Fruit fly (Drosophila melanogaster): ENCODE measurements around the gene CG33922.

Gene CG33922

dm6 chr2L:1344071-1344470 lies at the start of gene CG33922, which contains the start of gene Cdlc2:
CG33922 (minus strand) TSS chr2L:1344171.
Cdlc2 (plus strand) TSS chr2L:1344400.
- no peak for TF ChIP-seq CG8301 (tag; optimal IDR thresholded peaks at IDR 0.05)
- no peak for TF ChIP-seq CG8159 (tag; optimal IDR thresholded peaks at IDR 0.05)
- no peak for TF ChIP-seq CG14655 (GFP tag; optimal IDR thresholded peaks at IDR 0.05)
- TF ChIP-seq CG4496 (GFP tag; IDR thresholded peaks at IDR 0.05), result no peak
- TF ChIP-seq Snoo (tag; optimal IDR thresholded peaks at IDR 0.05), result no peak
- TF ChIP-seq CG13204 (GFP tag; optimal IDR thresholded peaks at IDR 0.05), result no peak
- TF ChIP-seq CG15710 (tag; optimal IDR thresholded peaks at IDR 0.05), result no peak
- no peak for TF ChIP-seq rn (GFP tag; IDR thresholded peaks at IDR 0.05)
- TF ChIP-seq CG10348 (GFP tag; IDR thresholded peaks at IDR 0.05), result no peak
- TF ChIP-seq Ets98B (GFP tag; IDR thresholded peaks at IDR 0.05), result no peak
- TF ChIP-seq D1 (tag; optimal IDR thresholded peaks at IDR 0.05), result no peak
- no peak for TF ChIP-seq CG9948 (tag; optimal IDR thresholded peaks at IDR 0.05)
- no peak for TF ChIP-seq CG32121 (GFP tag; IDR thresholded peaks at IDR 0.05)
- TF ChIP-seq CG12605 (GFP tag; IDR thresholded peaks at IDR 0.05), result no peak
- no peak for TF ChIP-seq fd96Ca (GFP tag; IDR thresholded peaks at IDR 0.05)
- TF ChIP-seq gl (tag; optimal IDR thresholded peaks at IDR 0.05), result no peak
- no peak for TF ChIP-seq Pif1A (GFP tag; optimal IDR thresholded peaks at IDR 0.05)

DNA sequence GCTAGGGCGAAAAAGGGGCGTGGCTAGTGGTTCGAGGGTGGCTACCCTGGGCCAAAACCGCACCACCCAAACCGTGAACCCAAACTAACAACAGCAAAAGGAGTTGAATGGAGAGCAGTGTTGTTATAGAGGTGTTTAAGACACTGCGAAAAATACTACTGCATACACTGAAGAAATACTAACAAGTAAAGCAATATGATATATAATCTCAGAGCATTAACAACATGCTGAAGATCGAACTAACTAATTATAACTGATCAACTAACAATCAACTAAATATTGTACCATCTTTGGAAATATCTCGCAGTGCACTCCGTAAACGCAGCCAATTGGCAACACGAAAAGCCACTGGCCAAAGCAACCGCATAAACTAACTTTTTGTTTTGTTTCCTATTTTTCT lies 49.6 kb upstream of the CG33922 start:
- TF ChIP-seq CG32121 (GFP tag; IDR thresholded peaks at IDR 0.05), result no peak
- TF ChIP-seq CG9948 (tag; optimal IDR thresholded peaks at IDR 0.05), result no peak
- TF ChIP-seq Pif1A (GFP tag; optimal IDR thresholded peaks at IDR 0.05), result peak; percentile 7
- peak; percentile 53; the same call in 1 of the 3 replicates for TF ChIP-seq CG4496 (GFP tag; IDR thresholded peaks at IDR 0.05)
- peak; percentile 12 for TF ChIP-seq CG8301 (tag; optimal IDR thresholded peaks at IDR 0.05)
- TF ChIP-seq Pif1B (GFP tag; optimal IDR thresholded peaks at IDR 0.05), result no peak
- no peak for TF ChIP-seq gl (tag; optimal IDR thresholded peaks at IDR 0.05)
- TF ChIP-seq CG14655 (GFP tag; optimal IDR thresholded peaks at IDR 0.05), result peak; percentile 23
- TF ChIP-seq CG15710 (tag; optimal IDR thresholded peaks at IDR 0.05), result no peak
- no peak for TF ChIP-seq Snoo (tag; optimal IDR thresholded peaks at IDR 0.05)
- TF ChIP-seq CG12605 (GFP tag; IDR thresholded peaks at IDR 0.05), result no peak
- no peak for TF ChIP-seq CG13204 (GFP tag; optimal IDR thresholded peaks at IDR 0.05)
- 0 out of 3 replicates have a peak, but pooled peaks have one; percentile 46 for TF ChIP-seq fd96Ca (GFP tag; IDR thresholded peaks at IDR 0.05)
- peak; percentile 31; the same call in 1 of the 2 replicates for TF ChIP-seq Ets98B (GFP tag; IDR thresholded peaks at IDR 0.05)
- TF ChIP-seq CG17806 (tag; optimal IDR thresholded peaks at IDR 0.05), result peak; percentile 12

- TF ChIP-seq CG14655 (GFP tag; optimal IDR thresholded peaks at IDR 0.05), result no peak
- no peak for TF ChIP-seq CG34367 (tag; optimal IDR thresholded peaks at IDR 0.05)
- no peak for TF ChIP-seq Pif1A (GFP tag; optimal IDR thresholded peaks at IDR 0.05)
- TF ChIP-seq D1 (tag; optimal IDR thresholded peaks at IDR 0.05), result no peak
- TF ChIP-seq CG8301 (tag; optimal IDR thresholded peaks at IDR 0.05), result no peak
- TF ChIP-seq Ets98B (GFP tag; IDR thresholded peaks at IDR 0.05), result no peak
- no peak for TF ChIP-seq fd96Ca (GFP tag; IDR thresholded peaks at IDR 0.05)
- no peak for TF ChIP-seq CG12605 (GFP tag; IDR thresholded peaks at IDR 0.05)
- no peak for TF ChIP-seq Pif1B (GFP tag; optimal IDR thresholded peaks at IDR 0.05)
- TF ChIP-seq Snoo (tag; optimal IDR thresholded peaks at IDR 0.05), result no peak
Observed at dm6 chr2L:1390271-1390670, 46.3 kb upstream of the CG33922 start.

DNA sequence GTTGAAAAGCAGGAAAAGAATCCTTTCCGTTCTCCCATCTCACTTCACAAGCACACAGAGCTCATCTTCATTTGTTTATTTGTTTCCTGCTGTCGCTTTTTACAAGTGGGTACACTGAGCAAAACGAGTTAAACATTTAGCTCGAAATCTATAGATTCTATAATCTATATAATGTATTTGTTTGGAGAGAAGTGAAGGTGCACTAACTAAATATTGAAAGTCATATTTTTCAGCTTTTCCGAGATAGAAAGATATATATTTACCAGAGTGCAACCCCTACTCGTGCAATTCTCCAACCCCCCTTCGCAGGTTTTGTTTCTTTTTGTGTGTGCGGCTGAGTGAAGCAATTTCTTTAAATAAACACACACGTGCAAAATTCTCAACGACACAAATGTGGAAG lies 43.8 kb upstream of the CG33922 start:
- TF ChIP-seq Ets98B (GFP tag; IDR thresholded peaks at IDR 0.05) (0 out of 2 replicates have a peak, but pooled peaks have one; percentile 17), Snoo (tag; optimal IDR thresholded peaks at IDR 0.05) (no peak), EcR (GFP tag; optimal IDR thresholded peaks at IDR 0.05) (no peak), CG12605 (GFP tag; IDR thresholded peaks at IDR 0.05) (0 out of 2 replicates have a peak, but pooled peaks have one; percentile 27), CG9948 (tag; optimal IDR thresholded peaks at IDR 0.05) (peak; percentile 55), CG17806 (tag; optimal IDR thresholded peaks at IDR 0.05) (peak; percentile 46), CG13204 (GFP tag; optimal IDR thresholded peaks at IDR 0.05) (no peak), Pif1B (GFP tag; optimal IDR thresholded peaks at IDR 0.05) (peak; percentile 47), CG10348 (GFP tag; IDR thresholded peaks at IDR 0.05) (no peak), fd96Ca (GFP tag; IDR thresholded peaks at IDR 0.05) (peak; percentile 57; the same call in 1 of the 3 replicates), CG4496 (GFP tag; IDR thresholded peaks at IDR 0.05) (0 out of 3 replicates have a peak, but pooled peaks have one; percentile 28), CG8301 (tag; optimal IDR thresholded peaks at IDR 0.05) (peak; percentile 63), CG15710 (tag; optimal IDR thresholded peaks at IDR 0.05) (peak; percentile 56), CG14655 (GFP tag; optimal IDR thresholded peaks at IDR 0.05) (peak; percentile 72), CG32121 (GFP tag; IDR thresholded peaks at IDR 0.05) (0 out of 2 replicates have a peak, but pooled peaks have one; percentile 17), gl (tag; optimal IDR thresholded peaks at IDR 0.05) (peak; percentile 16), CG34367 (tag; optimal IDR thresholded peaks at IDR 0.05) (peak; percentile 41), D1 (tag; optimal IDR thresholded peaks at IDR 0.05) (no peak), Pif1A (GFP tag; optimal IDR thresholded peaks at IDR 0.05) (peak; percentile 63), CG8159 (tag; optimal IDR thresholded peaks at IDR 0.05) (peak; percentile 56)

DNA sequence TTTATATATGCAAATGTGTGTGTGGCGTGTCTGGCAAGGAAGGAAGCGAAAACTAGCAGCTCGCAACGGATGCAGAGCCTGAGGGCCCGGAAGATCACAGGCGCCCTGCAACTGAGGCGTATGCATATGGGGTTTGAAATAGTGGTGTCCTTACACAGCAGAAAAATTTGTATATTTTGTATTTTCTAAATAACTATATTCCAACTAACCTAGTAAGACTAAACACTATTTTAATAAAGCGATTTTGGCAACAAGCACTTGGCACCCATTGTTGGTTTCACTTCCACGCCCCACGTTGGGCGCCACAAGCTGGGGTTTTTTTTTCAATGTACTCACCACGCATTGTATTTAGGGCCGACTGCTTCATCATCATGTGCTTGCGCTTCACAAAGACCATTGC lies 42.5 kb upstream of the CG33922 start:
- no peak for TF ChIP-seq CG9948 (tag; optimal IDR thresholded peaks at IDR 0.05)
- TF ChIP-seq Snoo (tag; optimal IDR thresholded peaks at IDR 0.05), result no peak
- no peak for TF ChIP-seq Pif1A (GFP tag; optimal IDR thresholded peaks at IDR 0.05)
- TF ChIP-seq Pif1B (GFP tag; optimal IDR thresholded peaks at IDR 0.05), result no peak
- no peak for TF ChIP-seq CG8159 (tag; optimal IDR thresholded peaks at IDR 0.05)

dm6 chr2L:1377635-1378034 lies 33.7 kb upstream of the CG33922 start:
- TF ChIP-seq CG13204 (GFP tag; optimal IDR thresholded peaks at IDR 0.05) (no peak), CG32121 (GFP tag; IDR thresholded peaks at IDR 0.05) (no peak), CG14655 (GFP tag; optimal IDR thresholded peaks at IDR 0.05) (no peak), Pif1A (GFP tag; optimal IDR thresholded peaks at IDR 0.05) (no peak), CG9948 (tag; optimal IDR thresholded peaks at IDR 0.05) (no peak)
